Worm (Caenorhabditis elegans) whole organism, L1 larva: Measurements from ENCODE around the gene srg-56.

ENCODE experiments used
- alr-1 ChIP-seq: fragments of 200-800 bp; sonication (Bioruptor generic); optimal IDR thresholded peaks from 2 replicates; lab custom pipeline; 2018; ENCODE audit warnings: borderline replicate concordance, mild to moderate bottlenecking, missing genetic modification characterization, missing compliant biosample characterization
- ceh-8 ChIP-seq: fragments of 200-800 bp; sonication (Bioruptor generic); optimal IDR thresholded peaks from 2 replicates; lab custom pipeline; 2018; ENCODE audit warnings: mild to moderate bottlenecking, missing genetic modification characterization, moderate library complexity, missing compliant biosample characterization
- ceh-82 ChIP-seq, 3 experiments: fragments of 150-350 bp in 1 of 3; sonication (generic microtip) in 2 of 3; optimal IDR thresholded peaks; 2 replicates each; lab custom pipeline; 2014 to 2017; ENCODE audit warnings: missing biosample characterization in 3 of 3, missing genetic modification characterization in 3 of 3
- lin-13 ChIP-seq: fragments of 150-350 bp; optimal IDR thresholded peaks from 2 replicates; lab custom pipeline; 2014; ENCODE audit warnings: missing biosample characterization, missing genetic modification reagents, missing genetic modification characterization
- nhr-84 ChIP-seq: sonication (generic microtip); optimal IDR thresholded peaks from 2 replicates; lab custom pipeline; 2017; ENCODE audit warnings: missing biosample characterization, missing genetic modification characterization
- rnt-1 ChIP-seq: sonication (generic microtip); optimal IDR thresholded peaks from 2 replicates; lab custom pipeline; 2016; ENCODE audit warnings: mild to moderate bottlenecking, missing genetic modification characterization, moderate library complexity, missing compliant biosample characterization
- sptf-1 ChIP-seq: fragments of 150-350 bp; optimal IDR thresholded peaks from 2 replicates; lab custom pipeline; 2014; ENCODE audit warnings: missing biosample characterization, missing genetic modification characterization
- tlp-1 ChIP-seq: fragments of 150-350 bp; optimal IDR thresholded peaks from 2 replicates; lab custom pipeline; 2014; ENCODE audit warnings: missing biosample characterization, missing genetic modification characterization

ce11 chrV:2713532-2713931, 24.5 kb downstream of the srg-56 start, which contains the start of gene srt-28:
- TF ChIP-seq alr-1 (tag; lab: Kevin White, UChicago), result no peak
- TF ChIP-seq tlp-1 (tag; lab: Kevin White, UChicago), result no peak
- no peak for TF ChIP-seq rnt-1 (tag; lab: Kevin White, UChicago)
- TF ChIP-seq lin-13 (GFP tag; lab: Kevin White, UChicago), result no peak
- no peak for TF ChIP-seq nhr-84 (tag; lab: Kevin White, UChicago)
- no peak for TF ChIP-seq ceh-82 (tag; optimal IDR thresholded peaks at IDR 0.05; lab: Kevin White, UChicago)
- TF ChIP-seq sptf-1 (tag; lab: Kevin White, UChicago), result no peak
- no peak for TF ChIP-seq ceh-8 (GFP tag; lab: Kevin White, UChicago)
